Worm (Caenorhabditis elegans): ENCODE measurements around the gene atg-13.

The atg-13 gene

ce11 chrIII:8130177-8130902 is 27.6 kb downstream of the atg-13 start, which contains the start of the genes rpl-21 and C14B9.10:
rpl-21 (minus strand) TSS chrIII:8130227.
C14B9.10 (plus strand) TSS chrIII:8130852.
- TF ChIP-seq W03F9.2 (tag; optimal IDR thresholded peaks at IDR 0.05) (peak; percentile 89), him-1 (tag; optimal IDR thresholded peaks at IDR 0.05) (peak; percentile 47), dao-5 (tag; optimal IDR thresholded peaks at IDR 0.05) (no peak)

ce11 chrIII:8129195-8129594 is 28.8 kb downstream of the atg-13 start:
- TF ChIP-seq W03F9.2 (tag; optimal IDR thresholded peaks at IDR 0.05): no peak
- TF ChIP-seq him-1 (tag; optimal IDR thresholded peaks at IDR 0.05): no peak
- no peak for TF ChIP-seq dao-5 (tag; optimal IDR thresholded peaks at IDR 0.05)

ce11 chrIII:8126978-8127377 is 31.0 kb downstream of the atg-13 start:
- TF ChIP-seq him-1 (tag; optimal IDR thresholded peaks at IDR 0.05) (no peak), W03F9.2 (tag; optimal IDR thresholded peaks at IDR 0.05) (no peak), dao-5 (tag; optimal IDR thresholded peaks at IDR 0.05) (no peak)

- TF ChIP-seq dao-5 (tag; optimal IDR thresholded peaks at IDR 0.05) (no peak), W03F9.2 (tag; optimal IDR thresholded peaks at IDR 0.05) (peak; percentile 40)
Observed at ce11 chrIII:8125234-8125633, 32.8 kb downstream of the atg-13 start.

- TF ChIP-seq him-1 (tag; optimal IDR thresholded peaks at IDR 0.05) (no peak), dao-5 (tag; optimal IDR thresholded peaks at IDR 0.05) (no peak), W03F9.2 (tag; optimal IDR thresholded peaks at IDR 0.05) (peak; percentile 14)
Observed at ce11 chrIII:8124323-8124722, 33.7 kb downstream of the atg-13 start.

- TF ChIP-seq dao-5 (tag; optimal IDR thresholded peaks at IDR 0.05) (no peak), him-1 (tag; optimal IDR thresholded peaks at IDR 0.05) (no peak), W03F9.2 (tag; optimal IDR thresholded peaks at IDR 0.05) (no peak)
Observed at ce11 chrIII:8121923-8122322, 36.1 kb downstream of the atg-13 start.

- TF ChIP-seq him-1 (tag; optimal IDR thresholded peaks at IDR 0.05) (no peak), dao-5 (tag; optimal IDR thresholded peaks at IDR 0.05) (no peak), W03F9.2 (tag; optimal IDR thresholded peaks at IDR 0.05) (no peak)
Observed at ce11 chrIII:8121132-8121531, 36.9 kb downstream of the atg-13 start, which contains the start of gene gei-8. gei-8 (minus strand) TSS chrIII:8121232.

- TF ChIP-seq him-1 (tag; optimal IDR thresholded peaks at IDR 0.05) (no peak), W03F9.2 (tag; optimal IDR thresholded peaks at IDR 0.05) (no peak), dao-5 (tag; optimal IDR thresholded peaks at IDR 0.05) (no peak)
Observed at ce11 chrIII:8117155-8117554, 40.8 kb downstream of the atg-13 start.

- no peak for TF ChIP-seq W03F9.2 (tag; optimal IDR thresholded peaks at IDR 0.05)
- no peak for TF ChIP-seq him-1 (tag; optimal IDR thresholded peaks at IDR 0.05)
- no peak for TF ChIP-seq dao-5 (tag; optimal IDR thresholded peaks at IDR 0.05)
Observed at ce11 chrIII:8115877-8116276, 42.1 kb downstream of the atg-13 start.

- TF ChIP-seq W03F9.2 (tag; optimal IDR thresholded peaks at IDR 0.05) (no peak), him-1 (tag; optimal IDR thresholded peaks at IDR 0.05) (no peak), dao-5 (tag; optimal IDR thresholded peaks at IDR 0.05) (no peak)
Observed at ce11 chrIII:8111347-8111746, 46.6 kb downstream of the atg-13 start.

- no peak for TF ChIP-seq W03F9.2 (tag; optimal IDR thresholded peaks at IDR 0.05)
- peak; percentile 73 for TF ChIP-seq him-1 (tag; optimal IDR thresholded peaks at IDR 0.05)
- TF ChIP-seq dao-5 (tag; optimal IDR thresholded peaks at IDR 0.05): peak; percentile 83
Observed at ce11 chrIII:8109459-8110057, 48.4 kb downstream of the atg-13 start.

- TF ChIP-seq W03F9.2 (tag; optimal IDR thresholded peaks at IDR 0.05): no peak
Observed at ce11 chrIII:8108490-8108889, 49.5 kb downstream of the atg-13 start, which contains the start of gene C14B9.3. C14B9.3 (plus strand) TSS chrIII:8108790.

- TF ChIP-seq W03F9.2 (tag; optimal IDR thresholded peaks at IDR 0.05): no peak
- TF ChIP-seq him-1 (tag; optimal IDR thresholded peaks at IDR 0.05): peak; percentile 41
- peak; percentile 41 for TF ChIP-seq dao-5 (tag; optimal IDR thresholded peaks at IDR 0.05)
Observed at ce11 chrIII:8106476-8106875, 51.5 kb downstream of the atg-13 start.
